Worm (Caenorhabditis elegans): ENCODE measurements around the gene F40A3.6.

DNA sequence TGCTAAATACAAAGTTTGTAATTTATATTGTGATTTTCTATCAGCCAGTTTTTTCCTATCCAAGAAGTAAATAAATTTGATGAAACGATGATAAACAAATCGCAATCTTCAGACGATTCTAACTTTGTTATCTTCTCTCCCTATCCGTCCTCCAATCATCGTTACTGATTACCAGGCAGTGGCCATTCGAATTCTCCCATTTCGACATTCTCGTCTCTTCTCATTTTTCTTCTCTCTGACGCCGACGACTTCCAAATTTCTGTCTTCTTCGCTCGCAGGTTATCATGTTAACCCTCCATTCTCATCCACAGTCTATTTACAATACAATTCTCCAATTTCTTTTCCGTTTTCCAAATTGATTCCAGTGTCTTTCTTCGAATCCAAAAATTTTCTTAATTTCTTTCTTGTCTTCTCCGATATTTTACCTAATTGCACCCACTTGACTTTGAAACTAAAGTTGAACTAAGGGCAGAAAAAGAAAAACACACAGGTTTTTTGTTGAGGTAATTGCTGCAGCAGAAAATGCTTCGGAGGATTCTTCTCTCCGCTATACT lies 15.2 kb downstream of the F40A3.6 start, which contains the start of gene F40A3.2:
- TF ChIP-seq spr-1 (tag; optimal IDR thresholded peaks at IDR 0.05) (no peak), jun-1 (tag; optimal IDR thresholded peaks at IDR 0.05) (no peak), unc-62 (GFP tag; optimal IDR thresholded peaks at IDR 0.05 in 1 of 2) (no peak), unc-62 (tag; optimal IDR thresholded peaks at IDR 0.05) (no peak), zip-2 (tag; optimal IDR thresholded peaks at IDR 0.05) (no peak), ceh-82 (tag; optimal IDR thresholded peaks at IDR 0.05) (no peak), fkh-10 (GFP tag; optimal IDR thresholded peaks at IDR 0.05) (no peak), hif-1 (tag; optimal IDR thresholded peaks at IDR 0.05) (no peak), dve-1 (tag; optimal IDR thresholded peaks at IDR 0.05; ENCODE audit: insufficient read depth) (no peak), ceh-20 (GFP tag; IDR thresholded peaks at IDR 0.05) (no peak), hlh-30 (tag; optimal IDR thresholded peaks at IDR 0.05; ENCODE audit: insufficient read depth) (no peak), ama-1 (optimal IDR thresholded peaks at IDR 0.05) (no peak), pqm-1 (tag; optimal IDR thresholded peaks at IDR 0.05) (no peak)

Data from whole organism, L4 larva.